Fruit fly (Drosophila melanogaster) ovary, adult (tissue): ENCODE data around the gene Adi1.

Experiments
- CG17801 ChIP-seq: fragments of 200-800 bp; optimal IDR thresholded peaks from 2 replicates; lab custom pipeline; 2019; ENCODE audit warnings: missing biosample characterization, mild to moderate bottlenecking, missing genetic modification characterization, moderate library complexity; ENCODE audit not compliant: partially characterized antibody

Adi1 gene

dm6 chr3L:10674145-10674547, 11.0 kb downstream of the Adi1 start:
- TF ChIP-seq CG17801 (GFP tag; lab: Kevin White, UChicago), result no peak

- TF ChIP-seq CG17801 (GFP tag; lab: Kevin White, UChicago), result no peak
These were observed 11.8 kb downstream of the Adi1 start for dm6 chr3L:10674940-10675339.

- TF ChIP-seq CG17801 (GFP tag; lab: Kevin White, UChicago), result peak; percentile 95
These were observed 12.6 kb downstream of the Adi1 start for dm6 chr3L:10675635-10676393.

dm6 chr3L:10677816-10678215, 14.6 kb downstream of the Adi1 start:
- peak; percentile 58 for TF ChIP-seq CG17801 (GFP tag; lab: Kevin White, UChicago)

dm6 chr3L:10678545-10679067, 15.4 kb downstream of the Adi1 start:
- TF ChIP-seq CG17801 (GFP tag; lab: Kevin White, UChicago), result peak; percentile 84

- peak; percentile 43 for TF ChIP-seq CG17801 (GFP tag; lab: Kevin White, UChicago)
These were observed 16.6 kb downstream of the Adi1 start for dm6 chr3L:10679711-10680154.

dm6 chr3L:10680177-10680576, 17.0 kb downstream of the Adi1 start:
- TF ChIP-seq CG17801 (GFP tag; lab: Kevin White, UChicago), result no peak

dm6 chr3L:10680728-10681306, 17.6 kb downstream of the Adi1 start:
- no peak for TF ChIP-seq CG17801 (GFP tag; lab: Kevin White, UChicago)

- TF ChIP-seq CG17801 (GFP tag; lab: Kevin White, UChicago), result no peak
These were observed 18.6 kb downstream of the Adi1 start for dm6 chr3L:10681814-10682213.

- TF ChIP-seq CG17801 (GFP tag; lab: Kevin White, UChicago), result peak; percentile 97
These were observed 19.7 kb downstream of the Adi1 start for dm6 chr3L:10682725-10683367.

- TF ChIP-seq CG17801 (GFP tag; lab: Kevin White, UChicago), result peak; percentile 55
These were observed 20.7 kb downstream of the Adi1 start for dm6 chr3L:10683899-10684340.

dm6 chr3L:10684492-10684891, 21.3 kb downstream of the Adi1 start:
- TF ChIP-seq CG17801 (GFP tag; lab: Kevin White, UChicago), result no peak

dm6 chr3L:10686625-10687024, 23.4 kb downstream of the Adi1 start:
- no peak for TF ChIP-seq CG17801 (GFP tag; lab: Kevin White, UChicago)

- peak; percentile 60 for TF ChIP-seq CG17801 (GFP tag; lab: Kevin White, UChicago)
These were observed 27.8 kb downstream of the Adi1 start, which contains the start of gene CG11811 for dm6 chr3L:10690904-10691408. CG11811 (plus strand) TSS chr3L:10691024.
